Worm (Caenorhabditis elegans) whole organism, midembryonic: ENCODE results near the gene ZK105.3.

ENCODE experiments used
- T22C8.4 ChIP-seq: fragments of 200-800 bp; sonication (Bioruptor generic); IDR thresholded peaks from 2 replicates; pipeline ENCODE4 v1.3.6; 2022; ENCODE audit warnings: missing genetic modification characterization, missing compliant biosample characterization
- cog-1 ChIP-seq: sonication (generic microtip); optimal IDR thresholded peaks from 2 replicates; lab custom pipeline; 2016; ENCODE audit warnings: missing genetic modification characterization, missing compliant biosample characterization
- flt-1 ChIP-seq: fragments of 200-800 bp; sonication (Bioruptor generic); IDR thresholded peaks from 2 replicates; pipeline ENCODE4 v1.3.6; 2022; ENCODE audit warnings: missing genetic modification characterization, missing compliant biosample characterization
- klf-2 ChIP-seq: fragments of 200-800 bp; sonication (Bioruptor generic); conservative IDR thresholded peaks from 2 replicates; pipeline ENCODE4 v1.3.6; 2022; ENCODE audit warnings: missing genetic modification reagents, missing genetic modification characterization, missing compliant biosample characterization
- med-1 ChIP-seq: sonication (generic microtip); optimal IDR thresholded peaks from 2 replicates; lab custom pipeline; 2017; ENCODE audit warnings: missing genetic modification characterization, mild to moderate bottlenecking, missing compliant biosample characterization, antibody characterized with exemption, missing genetic modification reagents; ENCODE audit not compliant: insufficient read depth
- ref-1 ChIP-seq: fragments of 200-800 bp; sonication (Bioruptor generic); conservative IDR thresholded peaks from 2 replicates; pipeline ENCODE4 v1.3.6; 2022; ENCODE audit warnings: missing genetic modification reagents, missing genetic modification characterization, missing compliant biosample characterization
- ztf-23 ChIP-seq: fragments of 200-800 bp; sonication (Bioruptor generic); IDR thresholded peaks from 2 replicates; pipeline ENCODE4 v1.3.6; 2022; ENCODE audit warnings: missing genetic modification reagents, missing genetic modification characterization, missing compliant biosample characterization
- ztf-29 ChIP-seq: fragments of 200-800 bp; sonication (Bioruptor generic); IDR thresholded peaks from 2 replicates; pipeline ENCODE4 v1.3.6; 2022; ENCODE audit warnings: missing genetic modification reagents, missing genetic modification characterization, missing compliant biosample characterization

DNA sequence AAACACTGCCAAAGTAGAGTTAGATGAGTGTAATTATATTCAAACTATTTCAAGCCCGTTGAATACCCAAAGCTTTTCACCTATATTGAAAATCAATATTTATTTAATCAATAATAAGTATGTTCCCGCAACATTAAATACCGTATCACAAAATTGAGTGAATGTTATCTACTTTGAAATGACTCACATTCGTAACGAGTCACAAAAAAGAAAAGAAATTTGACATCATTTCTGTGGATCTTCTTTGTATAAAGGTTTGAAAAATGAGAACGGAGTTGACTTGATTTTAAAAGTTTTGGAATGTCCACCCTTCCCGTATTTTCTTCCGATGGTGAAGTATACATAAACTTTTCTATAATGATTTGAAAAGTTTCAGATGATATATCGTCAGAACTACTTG is 38.4 kb downstream of the ZK105.3 start, which contains the start of gene srr-10:
- TF ChIP-seq T22C8.4 (GFP tag; lab: Robert Waterston, UW) (no peak), klf-2 (GFP tag; lab: Robert Waterston, UW) (no peak), ztf-29 (GFP tag; lab: Robert Waterston, UW) (no peak), ref-1 (no peak), flt-1 (GFP tag; lab: Robert Waterston, UW) (no peak), med-1 (GFP tag; lab: Kevin White, UChicago) (no peak), cog-1 (tag; lab: Kevin White, UChicago) (no peak), ztf-23 (GFP tag; lab: Robert Waterston, UW) (no peak)
